Worm (Caenorhabditis elegans) whole organism, young adult: ENCODE measurements around the gene F16F9.1.

ENCODE experiments used
- C06A6.2 ChIP-seq: fragments of 200-800 bp; sonication (Bioruptor generic); conservative IDR thresholded peaks from 2 replicates; pipeline ENCODE4 v1.3.6; 2022; ENCODE audit warnings: missing genetic modification characterization, missing compliant biosample characterization
- F33H1.4 ChIP-seq: fragments of 200-800 bp; sonication (Bioruptor generic); IDR thresholded peaks from 2 replicates; pipeline ENCODE4 v1.3.6; 2022; ENCODE audit warnings: missing genetic modification reagents, missing genetic modification characterization, missing compliant biosample characterization
- F37B4.10 ChIP-seq: fragments of 200-800 bp; sonication (Bioruptor generic); IDR thresholded peaks from 2 replicates; pipeline ENCODE4 v1.3.6; 2022; ENCODE audit warnings: missing genetic modification characterization, missing compliant biosample characterization
- F49E8.2 ChIP-seq: sonication (generic microtip); optimal IDR thresholded peaks from 3 replicates; lab custom pipeline; 2017; ENCODE audit warnings: missing genetic modification characterization, mild to moderate bottlenecking, missing compliant biosample characterization, antibody characterized with exemption, moderate library complexity; ENCODE audit not compliant: insufficient read depth
- F52B5.7 ChIP-seq: sonication (generic microtip); optimal IDR thresholded peaks from 2 replicates; lab custom pipeline; 2016; ENCODE audit warnings: mild to moderate bottlenecking, missing genetic modification characterization, missing compliant biosample characterization
- F55B11.4 ChIP-seq: sonication (generic microtip); optimal IDR thresholded peaks from 2 replicates; lab custom pipeline; 2016; ENCODE audit warnings: missing compliant biosample characterization, missing genetic modification characterization, borderline replicate concordance; ENCODE audit not compliant: insufficient read depth
- F57A8.1 ChIP-seq: fragments of 200-800 bp; sonication (Bioruptor generic); optimal IDR thresholded peaks from 2 replicates; lab custom pipeline; 2018; ENCODE audit warnings: mild to moderate bottlenecking, missing genetic modification characterization, moderate library complexity, missing compliant biosample characterization
- F57C9.4 ChIP-seq: sonication (generic microtip); optimal IDR thresholded peaks from 2 replicates; lab custom pipeline; 2017; ENCODE audit warnings: mild to moderate bottlenecking, missing genetic modification characterization, missing compliant biosample characterization
- K11D2.4 ChIP-seq: fragments of 200-800 bp; sonication (Bioruptor generic); IDR thresholded peaks from 2 replicates; pipeline ENCODE4 v1.3.6; 2022; ENCODE audit warnings: missing genetic modification reagents, missing genetic modification characterization, missing compliant biosample characterization
- T07F8.4 ChIP-seq: sonication (generic microtip); optimal IDR thresholded peaks from 2 replicates; lab custom pipeline; 2016; ENCODE audit warnings: mild to moderate bottlenecking, missing genetic modification characterization, moderate library complexity, missing compliant biosample characterization
- T26A5.8 ChIP-seq: sonication (generic microtip); optimal IDR thresholded peaks from 2 replicates; lab custom pipeline; 2016; ENCODE audit warnings: missing genetic modification characterization, missing compliant biosample characterization
- Y53F4B.3 ChIP-seq: fragments of 200-800 bp; sonication (Bioruptor generic); IDR thresholded peaks from 2 replicates; pipeline ENCODE4 v1.3.6; 2022; ENCODE audit warnings: missing genetic modification reagents, missing genetic modification characterization, missing compliant biosample characterization
- Y67H2A.10 ChIP-seq: fragments of 200-800 bp; sonication (Bioruptor generic); conservative IDR thresholded peaks from 2 replicates; pipeline ENCODE4 v1.3.6; 2022; ENCODE audit warnings: missing genetic modification reagents, missing genetic modification characterization, missing compliant biosample characterization
- attf-3 ChIP-seq: fragments of 200-800 bp; sonication (Bioruptor generic); conservative IDR thresholded peaks from 2 replicates; pipeline ENCODE4 v1.3.6; 2022; ENCODE audit warnings: missing genetic modification reagents, missing genetic modification characterization, missing compliant biosample characterization
- attf-6 ChIP-seq: fragments of 200-800 bp; sonication (Bioruptor generic); IDR thresholded peaks from 2 replicates; pipeline ENCODE4 v1.3.6; 2022; ENCODE audit warnings: missing genetic modification reagents, missing genetic modification characterization, missing compliant biosample characterization
- bed-1 ChIP-seq: fragments of 200-800 bp; sonication (Bioruptor generic); IDR thresholded peaks from 2 replicates; pipeline ENCODE4 v1.3.6; 2022; ENCODE audit warnings: missing genetic modification reagents, missing genetic modification characterization, missing compliant biosample characterization
- cebp-1 ChIP-seq, 2 experiments: fragments of 200-800 bp in 1 of 2; sonication (Bioruptor generic) in 1 of 2; sonication (generic microtip) in 1 of 2; IDR thresholded peaks in 1 of 2; optimal IDR thresholded peaks in 1 of 2; 2 replicates each; pipeline versions ENCODE4 v1.3.6 to Lab custom; 2017 to 2022; ENCODE audit warnings: missing compliant biosample characterization in 2 of 2, missing genetic modification characterization in 2 of 2, mild to moderate bottlenecking in 1 of 2, missing genetic modification reagents in 1 of 2, moderate library complexity in 1 of 2
- cebp-2 ChIP-seq: fragments of 200-800 bp; sonication (Bioruptor generic); IDR thresholded peaks from 2 replicates; pipeline ENCODE4 v1.3.6; 2022; ENCODE audit warnings: missing genetic modification characterization, missing compliant biosample characterization
- ceh-40 ChIP-seq: fragments of 200-800 bp; sonication (Bioruptor generic); IDR thresholded peaks from 2 replicates; pipeline ENCODE4 v1.3.6; 2022; ENCODE audit warnings: missing genetic modification characterization, missing compliant biosample characterization
- die-1 ChIP-seq: sonication (generic microtip); optimal IDR thresholded peaks from 2 replicates; lab custom pipeline; 2016; ENCODE audit warnings: missing genotype, mild to moderate bottlenecking, missing genetic modification characterization, missing compliant biosample characterization
- dpl-1 ChIP-seq: fragments of 150-350 bp; optimal IDR thresholded peaks from 2 replicates; lab custom pipeline; 2014; ENCODE audit warnings: missing biosample characterization, missing genetic modification reagents, missing genetic modification characterization
- efl-1 ChIP-seq: fragments of 150-350 bp; optimal IDR thresholded peaks from 2 replicates; lab custom pipeline; 2014; ENCODE audit warnings: missing biosample characterization, missing genetic modification reagents, missing genetic modification characterization
- ekl-4 ChIP-seq: fragments of 200-800 bp; sonication (Bioruptor generic); IDR thresholded peaks from 2 replicates; pipeline ENCODE4 v1.3.6; 2022; ENCODE audit warnings: missing genetic modification reagents, missing genetic modification characterization, missing compliant biosample characterization
- gei-17 ChIP-seq: fragments of 200-800 bp; sonication (Bioruptor generic); optimal IDR thresholded peaks from 2 replicates; lab custom pipeline; 2018; ENCODE audit warnings: mild to moderate bottlenecking, missing genetic modification characterization, missing compliant biosample characterization
- him-1 ChIP-seq: sonication (generic microtip); optimal IDR thresholded peaks from 2 replicates; lab custom pipeline; 2016; ENCODE audit warnings: missing genotype, missing genetic modification reagents, missing genetic modification characterization, missing compliant biosample characterization
- hlh-12 ChIP-seq: sonication (generic microtip); optimal IDR thresholded peaks from 2 replicates; lab custom pipeline; 2016; ENCODE audit warnings: missing genetic modification characterization, missing compliant biosample characterization
- hmg-1.2 ChIP-seq: fragments of 200-800 bp; sonication (Bioruptor generic); IDR thresholded peaks from 2 replicates; pipeline ENCODE4 v1.3.6; 2022; ENCODE audit warnings: missing genetic modification reagents, missing genetic modification characterization, missing compliant biosample characterization
- hrde-1 ChIP-seq: sonication (generic microtip); optimal IDR thresholded peaks from 2 replicates; lab custom pipeline; 2016; ENCODE audit warnings: missing genetic modification characterization, mild to moderate bottlenecking, missing compliant biosample characterization, moderate library complexity, missing genotype, missing genetic modification reagents, borderline replicate concordance
- hsf-1 ChIP-seq: fragments of 200-800 bp; sonication (Bioruptor generic); IDR thresholded peaks from 2 replicates; pipeline ENCODE4 v1.3.6; 2022; ENCODE audit warnings: missing genetic modification reagents, missing genetic modification characterization, missing compliant biosample characterization
- let-526 ChIP-seq: fragments of 200-800 bp; sonication (Bioruptor generic); IDR thresholded peaks from 2 replicates; pipeline ENCODE4 v1.3.6; 2022; ENCODE audit warnings: missing genetic modification reagents, missing genetic modification characterization, missing compliant biosample characterization
- lin-40 ChIP-seq: sonication (generic microtip); optimal IDR thresholded peaks from 2 replicates; lab custom pipeline; 2016; ENCODE audit warnings: missing genetic modification characterization, mild to moderate bottlenecking, missing compliant biosample characterization, missing genotype, missing genetic modification reagents
- lsl-1 ChIP-seq: fragments of 200-800 bp; sonication (Bioruptor generic); optimal IDR thresholded peaks from 2 replicates; lab custom pipeline; 2018; ENCODE audit warnings: mild to moderate bottlenecking, missing genetic modification characterization, moderate library complexity, missing compliant biosample characterization
- lsy-27 ChIP-seq: sonication (generic microtip); optimal IDR thresholded peaks from 2 replicates; lab custom pipeline; 2017; ENCODE audit warnings: missing genetic modification characterization, mild to moderate bottlenecking, missing compliant biosample characterization, antibody characterized with exemption, missing genotype, borderline replicate concordance; ENCODE audit not compliant: insufficient read depth
- madf-3 ChIP-seq: fragments of 200-800 bp; sonication (Bioruptor generic); IDR thresholded peaks from 2 replicates; pipeline ENCODE4 v1.3.6; 2022; ENCODE audit warnings: missing genetic modification reagents, missing genetic modification characterization, missing compliant biosample characterization
- mel-28 ChIP-seq: sonication (generic microtip); optimal IDR thresholded peaks from 2 replicates; lab custom pipeline; 2016; ENCODE audit warnings: borderline replicate concordance, mild to moderate bottlenecking, missing genetic modification characterization, missing compliant biosample characterization
- mxl-1 ChIP-seq: sonication (generic microtip); optimal IDR thresholded peaks from 2 replicates; lab custom pipeline; 2016; ENCODE audit warnings: missing genetic modification characterization, missing compliant biosample characterization
- nfyb-1 ChIP-seq: fragments of 200-800 bp; sonication (Bioruptor generic); IDR thresholded peaks from 2 replicates; pipeline ENCODE4 v1.3.6; 2022; ENCODE audit warnings: missing genetic modification reagents, missing genetic modification characterization, missing compliant biosample characterization
- nhr-179 ChIP-seq: sonication (generic microtip); optimal IDR thresholded peaks from 2 replicates; lab custom pipeline; 2016; ENCODE audit warnings: mild to moderate bottlenecking, missing genetic modification characterization, missing compliant biosample characterization
- rpc-1 ChIP-seq, 2 experiments: fragments of 150-350 bp in 1 of 2; sonication (generic microtip) in 1 of 2; optimal IDR thresholded peaks; 2 replicates each; lab custom pipeline; 2014 to 2018; ENCODE audit warnings: missing biosample characterization in 1 of 2, missing genetic modification characterization in 1 of 2, missing genetic modification reagents in 1 of 2, missing genotype in 1 of 2
- snpc-3.4 ChIP-seq: sonication (generic microtip); optimal IDR thresholded peaks from 2 replicates; lab custom pipeline; 2017; ENCODE audit warnings: missing genetic modification characterization, mild to moderate bottlenecking, missing compliant biosample characterization, antibody characterized with exemption, moderate library complexity, missing genotype, missing genetic modification reagents
- tlf-1 ChIP-seq: fragments of 200-800 bp; sonication (Bioruptor generic); optimal IDR thresholded peaks from 2 replicates; lab custom pipeline; 2018; ENCODE audit warnings: mild to moderate bottlenecking, missing genetic modification characterization, missing compliant biosample characterization
- ztf-28 ChIP-seq: fragments of 200-800 bp; sonication (Bioruptor generic); IDR thresholded peaks from 2 replicates; pipeline ENCODE4 v1.3.6; 2022; ENCODE audit warnings: missing genetic modification reagents, missing genetic modification characterization, missing compliant biosample characterization
- ztf-3 ChIP-seq: fragments of 200-800 bp; sonication (Bioruptor generic); optimal IDR thresholded peaks from 2 replicates; lab custom pipeline; 2018; ENCODE audit warnings: mild to moderate bottlenecking, missing genetic modification characterization, missing compliant biosample characterization
- ztf-6 ChIP-seq: fragments of 200-800 bp; sonication (Bioruptor generic); IDR thresholded peaks from 2 replicates; pipeline ENCODE4 v1.3.6; 2022; ENCODE audit warnings: missing genetic modification reagents, missing genetic modification characterization, missing compliant biosample characterization

F16F9.1 gene

ce11 chrX:8404308-8405085, 41.7 kb upstream of the F16F9.1 start (continued):
- TF ChIP-seq F57C9.4 (tag; lab: Kevin White, UChicago) = peak; percentile 70
- TF ChIP-seq mel-28 (tag; lab: Kevin White, UChicago) = peak; percentile 74
- peak; percentile 97 for TF ChIP-seq him-1 (tag; lab: Kevin White, UChicago)
- TF ChIP-seq Y53F4B.3 (GFP tag; lab: Robert Waterston, UW) = peak; percentile 67; the same call in 1 of the 2 replicates
- TF ChIP-seq Y67H2A.10 (GFP tag; lab: Robert Waterston, UW) = peak; percentile 58; the same call in 1 of the 2 replicates
- TF ChIP-seq efl-1 (GFP tag; lab: Kevin White, UChicago) = no peak
- peak; percentile 64; the same call in 1 of the 2 replicates for TF ChIP-seq hsf-1 (GFP tag; lab: Robert Waterston, UW)
- TF ChIP-seq lin-40 (tag; lab: Kevin White, UChicago) = peak; percentile 94
- no peak for TF ChIP-seq dpl-1 (GFP tag; lab: Kevin White, UChicago)
- peak; percentile 93 for TF ChIP-seq hmg-1.2 (GFP tag; lab: Robert Waterston, UW)
- peak; percentile 94 for TF ChIP-seq nfyb-1 (GFP tag; lab: Robert Waterston, UW)
- TF ChIP-seq mxl-1 (tag; lab: Kevin White, UChicago) = peak; percentile 94
- TF ChIP-seq ceh-40 (GFP tag; lab: Robert Waterston, UW) = peak; percentile 88
- peak; percentile 98 for TF ChIP-seq rpc-1 (optimal IDR thresholded peaks at IDR 0.05; lab: Kevin White, UChicago)
- TF ChIP-seq rpc-1 (tag; optimal IDR thresholded peaks at IDR 0.05; lab: Kevin White, UChicago) = peak; percentile 94
- peak; percentile 87; the same call in 1 of the 2 replicates for TF ChIP-seq ztf-28
- no peak for TF ChIP-seq F55B11.4 (tag; lab: Kevin White, UChicago)
- TF ChIP-seq cebp-1 (GFP tag; IDR thresholded peaks at IDR 0.05; lab: Robert Waterston, UW) = peak; percentile 86
- peak; percentile 95 for TF ChIP-seq cebp-1 (tag; optimal IDR thresholded peaks at IDR 0.05; lab: Kevin White, UChicago)
- peak; percentile 87 for TF ChIP-seq hlh-12 (tag; lab: Kevin White, UChicago)
- peak; percentile 70 for TF ChIP-seq F57A8.1 (GFP tag; lab: Kevin White, UChicago)
- TF ChIP-seq K11D2.4 (GFP tag; lab: Robert Waterston, UW) = peak; percentile 84
- TF ChIP-seq C06A6.2 (GFP tag; lab: Robert Waterston, UW) = peak; percentile 78; the same call in 1 of the 2 replicates
- peak; percentile 62 for TF ChIP-seq ztf-3 (GFP tag; lab: Kevin White, UChicago)
- TF ChIP-seq T26A5.8 (tag; lab: Kevin White, UChicago) = peak; percentile 90
- peak; percentile 12 for TF ChIP-seq lsy-27 (tag; lab: Kevin White, UChicago)
- TF ChIP-seq F37B4.10 (GFP tag; lab: Robert Waterston, UW) = 0 out of 2 replicates have a peak, but pooled peaks have one; percentile 88
- TF ChIP-seq bed-1 (GFP tag; lab: Robert Waterston, UW) = no peak
- TF ChIP-seq tlf-1 (GFP tag; lab: Kevin White, UChicago) = peak; percentile 72
- peak; percentile 34; the same call in 1 of the 2 replicates for TF ChIP-seq F33H1.4
- TF ChIP-seq let-526 (GFP tag; lab: Robert Waterston, UW) = peak; percentile 89
- TF ChIP-seq F49E8.2 (tag; lab: Kevin White, UChicago) = peak; percentile 20
- TF ChIP-seq snpc-3.4 (tag; lab: Kevin White, UChicago) = peak; percentile 76
- peak; percentile 31 for TF ChIP-seq lsl-1 (GFP tag; lab: Kevin White, UChicago)
- TF ChIP-seq ztf-6 (GFP tag; lab: Robert Waterston, UW) = peak; percentile 86
- TF ChIP-seq nhr-179 (tag; lab: Kevin White, UChicago) = peak; percentile 84
- TF ChIP-seq T07F8.4 (tag; lab: Kevin White, UChicago) = peak; percentile 89
- peak; percentile 84 for TF ChIP-seq gei-17 (GFP tag; lab: Kevin White, UChicago)
- peak; percentile 79 for TF ChIP-seq attf-6
- peak; percentile 70; the same call in 1 of the 2 replicates for TF ChIP-seq attf-3 (GFP tag; lab: Robert Waterston, UW)
- peak; percentile 93 for TF ChIP-seq hrde-1 (tag; lab: Kevin White, UChicago)
- TF ChIP-seq F52B5.7 (tag; lab: Kevin White, UChicago) = peak; percentile 93
- peak; percentile 90 for TF ChIP-seq ekl-4 (GFP tag; lab: Robert Waterston, UW)
- TF ChIP-seq cebp-2 = 0 out of 2 replicates have a peak, but pooled peaks have one; percentile 71
- TF ChIP-seq die-1 (tag; lab: Kevin White, UChicago) = peak; percentile 98
- TF ChIP-seq madf-3 (GFP tag; lab: Robert Waterston, UW) = peak; percentile 82
